Fruit fly (Drosophila melanogaster) whole organism, wandering third instar larva: ENCODE measurements around the gene CG11095.

Source experiments
- Abd-B ChIP-seq: fragments of >200 bp; optimal IDR thresholded peaks from 2 replicates; lab custom pipeline; 2017; ENCODE audit warnings: missing biosample characterization, missing genetic modification characterization
- CG32264 ChIP-seq: fragments of 200-800 bp; sonication (Bioruptor generic); optimal IDR thresholded peaks from 2 replicates; lab custom pipeline; 2016; ENCODE audit warnings: missing biosample characterization, missing genetic modification characterization
- CrebA ChIP-seq: fragments of 200-800 bp; sonication (Bioruptor generic); optimal IDR thresholded peaks from 2 replicates; lab custom pipeline; 2016; ENCODE audit warnings: missing biosample characterization, mild to moderate bottlenecking, missing genetic modification characterization, borderline replicate concordance
- Dfd ChIP-seq: fragments of >200 bp; optimal IDR thresholded peaks from 2 replicates; lab custom pipeline; 2017; ENCODE audit warnings: missing biosample characterization, missing genetic modification characterization
- Dif ChIP-seq: fragments of 200-275, 200-300 bp; sonication (Bioruptor generic); optimal IDR thresholded peaks from 2 replicates; lab custom pipeline; 2018; ENCODE audit warnings: missing biosample characterization, missing genetic modification characterization; ENCODE audit not compliant: partially characterized antibody
- GATAd ChIP-seq: sonication (Bioruptor generic); optimal IDR thresholded peaks from 2 replicates; lab custom pipeline; 2016; ENCODE audit warnings: missing biosample characterization, missing genetic modification characterization
- HLH106 ChIP-seq: fragments of 200-800 bp; optimal IDR thresholded peaks from 3 replicates; lab custom pipeline; 2019; ENCODE audit warnings: missing biosample characterization, mild to moderate bottlenecking, missing genetic modification characterization, moderate library complexity
- Hnf4 ChIP-seq: fragments of 200-800 bp; sonication (Bioruptor generic); optimal IDR thresholded peaks from 2 replicates; lab custom pipeline; 2016; ENCODE audit warnings: missing biosample characterization, mild to moderate bottlenecking, missing genetic modification characterization
- Hr83 ChIP-seq: fragments of 200-300 bp; sonication (Bioruptor generic); optimal IDR thresholded peaks from 2 replicates; lab custom pipeline; 2016; ENCODE audit warnings: missing biosample characterization, mild to moderate bottlenecking, missing genetic modification characterization, moderate library complexity; ENCODE audit not compliant: poor library complexity, severe bottlenecking
- Jra ChIP-seq: sonication (Bioruptor generic); optimal IDR thresholded peaks from 2 replicates; lab custom pipeline; 2016; ENCODE audit warnings: missing biosample characterization, missing genetic modification characterization
- Mio ChIP-seq: sonication (Bioruptor generic); optimal IDR thresholded peaks from 2 replicates; lab custom pipeline; 2016; ENCODE audit warnings: missing biosample characterization, missing genetic modification characterization
- Myc ChIP-seq: fragments of >200 bp; optimal IDR thresholded peaks from 2 replicates; lab custom pipeline; 2017
- N ChIP-seq: fragments of >200 bp; optimal IDR thresholded peaks from 2 replicates; lab custom pipeline; 2018; ENCODE audit warnings: missing biosample characterization, missing external identifiers, missing genetic modification characterization
- OdsH ChIP-seq: fragments of 200-800 bp; sonication (Bioruptor generic); optimal IDR thresholded peaks from 2 replicates; lab custom pipeline; 2016; ENCODE audit warnings: missing biosample characterization, mild to moderate bottlenecking, missing genetic modification characterization
- Rel ChIP-seq, 2 experiments: fragments of 200-800 bp; sonication (Bioruptor generic) in 1 of 2; optimal IDR thresholded peaks; 2 replicates in 1 of 2; 3 replicates in 1 of 2; lab custom pipeline; 2016 to 2019; ENCODE audit warnings: mild to moderate bottlenecking in 2 of 2, missing biosample characterization in 2 of 2, missing genetic modification characterization in 2 of 2, moderate library complexity in 1 of 2
- Vsx2 ChIP-seq: fragments of 200-300, 225-300 bp; sonication (Bioruptor generic); optimal IDR thresholded peaks from 2 replicates; lab custom pipeline; 2018; ENCODE audit warnings: missing biosample characterization, missing genetic modification characterization; ENCODE audit not compliant: partially characterized antibody
- br ChIP-seq: fragments of 200-800 bp; sonication (Bioruptor generic); optimal IDR thresholded peaks from 2 replicates; lab custom pipeline; 2016; ENCODE audit warnings: missing biosample characterization, missing genetic modification characterization
- brk ChIP-seq: fragments of 200-800 bp; sonication (Bioruptor generic); optimal IDR thresholded peaks from 2 replicates; lab custom pipeline; 2016; ENCODE audit warnings: missing biosample characterization, mild to moderate bottlenecking, missing genetic modification characterization
- dl ChIP-seq, 2 experiments: fragments of 175-275, 200-275 bp in 1 of 2; fragments of 200-275 bp in 1 of 2; sonication (Bioruptor generic); optimal IDR thresholded peaks; lab custom pipeline; 2018; ENCODE audit warnings: mild to moderate bottlenecking in 2 of 2, missing biosample characterization in 2 of 2, missing genetic modification characterization in 2 of 2, moderate library complexity in 2 of 2; ENCODE audit not compliant: partially characterized antibody in 2 of 2, insufficient read depth in 1 of 2
- dmrt93B ChIP-seq: fragments of 200-800 bp; sonication (Bioruptor generic); optimal IDR thresholded peaks from 2 replicates; lab custom pipeline; 2018; ENCODE audit warnings: missing biosample characterization, mild to moderate bottlenecking, missing genetic modification characterization
- dsf ChIP-seq: sonication (Bioruptor generic); optimal IDR thresholded peaks from 2 replicates; lab custom pipeline; 2016; ENCODE audit warnings: missing biosample characterization, missing genetic modification characterization, borderline replicate concordance
- ey ChIP-seq: fragments of 200-800 bp; sonication (Bioruptor generic); optimal IDR thresholded peaks from 2 replicates; lab custom pipeline; 2016; ENCODE audit warnings: missing biosample characterization, missing genetic modification characterization
- foxo ChIP-seq, 2 experiments: fragments of 200-800 bp; sonication (Bioruptor generic); optimal IDR thresholded peaks; 2 replicates in 1 of 2; 3 replicates in 1 of 2; lab custom pipeline; 2016 to 2017; ENCODE audit warnings: missing biosample characterization in 2 of 2, missing genetic modification characterization in 2 of 2
- fru ChIP-seq: fragments of 200-800 bp; sonication (Bioruptor generic); optimal IDR thresholded peaks from 3 replicates; lab custom pipeline; 2016; ENCODE audit warnings: missing biosample characterization, mild to moderate bottlenecking, missing genetic modification characterization
- h ChIP-seq: fragments of 200-800 bp; sonication (Bioruptor generic); optimal IDR thresholded peaks from 3 replicates; lab custom pipeline; 2016; ENCODE audit warnings: missing biosample characterization, mild to moderate bottlenecking, missing genetic modification characterization
- lola ChIP-seq: fragments of >200 bp; optimal IDR thresholded peaks from 2 replicates; lab custom pipeline; 2017; ENCODE audit warnings: missing biosample characterization, missing genetic modification characterization
- pan ChIP-seq: fragments of >200 bp; optimal IDR thresholded peaks from 2 replicates; lab custom pipeline; 2017
- rgr ChIP-seq: fragments of 200-800 bp; sonication (Bioruptor generic); optimal IDR thresholded peaks from 3 replicates; lab custom pipeline; 2016; ENCODE audit warnings: missing biosample characterization, mild to moderate bottlenecking, missing genetic modification characterization
- sage ChIP-seq: fragments of 200-800 bp; sonication (Bioruptor generic); optimal IDR thresholded peaks from 2 replicates; lab custom pipeline; 2016; ENCODE audit warnings: missing biosample characterization, mild to moderate bottlenecking, missing genetic modification characterization
- tai ChIP-seq: sonication (Bioruptor generic); optimal IDR thresholded peaks from 2 replicates; lab custom pipeline; 2016; ENCODE audit warnings: missing biosample characterization, missing genetic modification characterization
- usp ChIP-seq: fragments of >200 bp; optimal IDR thresholded peaks from 2 replicates; lab custom pipeline; 2017; ENCODE audit warnings: missing biosample characterization, missing genetic modification characterization

CG11095 gene

DNA sequence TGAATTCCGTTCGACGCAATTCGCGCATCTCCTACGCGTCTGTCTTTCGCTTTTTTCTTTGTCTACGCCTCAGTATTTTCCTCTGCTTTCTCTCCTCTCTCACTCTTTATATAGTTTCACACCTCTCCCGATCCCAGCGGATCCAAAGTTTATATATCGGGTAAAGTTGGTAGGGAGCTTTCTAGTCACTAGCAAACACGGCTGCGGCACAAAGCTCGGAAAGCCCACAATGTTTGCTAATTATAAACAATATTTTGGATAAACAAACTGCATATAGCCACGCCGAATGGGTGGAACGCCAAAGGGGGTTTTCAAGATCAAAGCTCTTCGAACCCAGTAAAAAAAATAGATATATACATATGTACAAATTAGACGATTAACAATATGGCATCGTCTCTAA is 28.6 kb downstream of the CG11095 start:
- TF ChIP-seq usp (GFP tag; lab: Kevin White, UChicago) (no peak), rgr (peak; percentile 81), Rel (GFP tag; optimal IDR thresholded peaks at IDR 0.05; lab: Kevin White, UChicago) (no peak), Rel (tag; optimal IDR thresholded peaks at IDR 0.05; lab: Kevin White, UChicago) (peak; percentile 15), Dif (GFP tag; lab: Kevin White, UChicago) (no peak)
- TF ChIP-seq, all 38 proteins: peak for 2

DNA sequence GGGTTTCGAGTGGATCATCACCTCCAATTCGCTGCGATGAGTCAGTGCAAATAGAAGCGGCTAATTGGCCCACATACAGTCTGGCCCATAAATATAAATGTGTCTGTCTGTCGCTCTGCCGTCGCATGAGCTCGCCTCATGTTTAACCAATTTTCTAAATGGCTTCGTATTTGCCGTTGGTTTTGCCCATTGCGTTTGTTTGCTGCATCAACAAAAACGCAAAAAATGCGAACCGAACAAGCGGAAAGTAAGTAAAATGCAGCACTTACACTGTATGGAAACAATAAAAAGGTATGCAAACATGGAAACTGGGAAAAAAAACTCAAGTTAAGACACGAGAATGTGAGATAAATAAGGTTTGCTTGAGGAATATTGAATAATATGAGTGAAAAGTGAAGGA is 32.0 kb downstream of the CG11095 start:
- TF ChIP-seq Myc: no peak
- no peak for TF ChIP-seq sage (GFP tag; lab: Kevin White, UChicago)
- TF ChIP-seq HLH106 (tag; lab: Kevin White, UChicago): no peak
- TF ChIP-seq CG32264: no peak
- no peak for TF ChIP-seq lola (GFP tag; lab: Kevin White, UChicago)
- no peak for TF ChIP-seq Hr83 (GFP tag; lab: Kevin White, UChicago)
- no peak for TF ChIP-seq CrebA (GFP tag; lab: Kevin White, UChicago)

DNA sequence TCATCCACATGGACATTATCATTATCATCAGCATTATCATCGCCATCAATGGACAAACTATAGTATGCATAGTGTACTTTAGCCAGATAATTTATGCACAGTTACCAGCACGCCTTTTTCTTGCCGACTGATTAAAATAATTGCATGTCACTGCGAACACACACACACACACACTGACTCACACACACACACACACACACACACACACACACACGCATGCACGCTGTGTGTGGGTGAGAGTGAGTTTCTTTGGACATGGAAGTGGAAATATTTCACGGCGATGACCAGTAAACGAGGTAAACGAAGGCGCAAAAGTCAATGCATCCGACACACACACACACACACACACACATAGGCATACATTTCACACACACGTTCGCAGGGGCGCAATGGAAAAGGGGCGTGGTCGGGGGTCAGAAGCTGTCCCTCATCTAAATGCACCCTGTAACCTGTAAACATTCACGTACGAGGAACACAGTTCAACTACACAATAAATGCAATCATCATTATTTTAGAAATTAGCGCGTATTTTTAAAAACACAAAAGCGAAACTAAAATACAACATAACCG is 32.9 kb downstream of the CG11095 start:
- TF ChIP-seq HLH106 (tag; lab: Kevin White, UChicago) (peak; percentile 26), rgr (no peak), CG32264 (no peak), brk (GFP tag; lab: Kevin White, UChicago) (no peak), Dfd (GFP tag; lab: Kevin White, UChicago) (peak; percentile 91), foxo (GFP tag; optimal IDR thresholded peaks at IDR 0.05; lab: Kevin White, UChicago) (peak in 1 of 2 experiments; percentile 34), fru (GFP tag; lab: Kevin White, UChicago) (no peak), Jra (no peak), N (GFP tag; lab: Kevin White, UChicago) (no peak)

DNA sequence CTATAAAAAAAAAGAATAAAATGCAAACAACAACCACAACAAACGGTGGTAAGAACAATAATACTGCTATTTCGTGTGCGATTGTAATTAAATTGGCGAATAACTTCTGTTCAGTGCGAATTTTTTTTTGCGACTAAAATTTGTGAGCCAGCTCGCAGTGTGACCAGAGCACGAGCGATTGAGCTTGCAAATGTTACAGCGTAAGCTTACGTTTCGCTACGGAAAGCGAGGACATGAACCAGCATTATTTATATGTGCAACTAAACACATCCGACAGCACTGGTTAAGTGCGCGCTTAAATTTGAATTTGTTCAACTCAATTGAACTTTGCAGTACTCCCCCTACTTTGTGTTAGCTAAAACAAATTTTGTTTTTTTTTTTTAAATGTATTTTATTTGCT is 34.2 kb downstream of the CG11095 start, which contains the start of gene AMPdeam:
AMPdeam (minus strand) TSS at position 139 of the 400 bp plus-strand sequence.
- TF ChIP-seq Vsx2 (GFP tag; lab: Kevin White, UChicago) (no peak), ey (GFP tag; lab: Kevin White, UChicago) (no peak), Hnf4 (GFP tag; lab: Kevin White, UChicago) (peak; percentile 35), brk (GFP tag; lab: Kevin White, UChicago) (peak; percentile 53), lola (GFP tag; lab: Kevin White, UChicago) (no peak), foxo (GFP tag; optimal IDR thresholded peaks at IDR 0.05; lab: Kevin White, UChicago) (peak in 1 of 2 experiments; percentile 48), Abd-B (no peak), tai (peak; percentile 40), Dfd (GFP tag; lab: Kevin White, UChicago) (no peak), rgr (peak; percentile 46), pan (no peak), Mio (no peak), Jra (peak; percentile 20), Myc (peak; percentile 9), GATAd (no peak), CrebA (GFP tag; lab: Kevin White, UChicago) (no peak), usp (GFP tag; lab: Kevin White, UChicago) (no peak), dsf (GFP tag; lab: Kevin White, UChicago) (peak; percentile 32), Rel (GFP tag; optimal IDR thresholded peaks at IDR 0.05; lab: Kevin White, UChicago) (no peak), Rel (tag; optimal IDR thresholded peaks at IDR 0.05; lab: Kevin White, UChicago) (peak; percentile 49), dl (GFP tag; optimal IDR thresholded peaks at IDR 0.05; lab: Kevin White, UChicago; ENCODE audit: insufficient read depth in 1 of 2, partially characterized antibody in 2 of 2) (no peak), Hr83 (GFP tag; lab: Kevin White, UChicago) (peak; percentile 54), h (GFP tag; lab: Kevin White, UChicago) (no peak), fru (GFP tag; lab: Kevin White, UChicago) (peak; percentile 53), dmrt93B (GFP tag; lab: Kevin White, UChicago) (no peak), br (no peak), Dif (GFP tag; lab: Kevin White, UChicago) (peak; percentile 54), OdsH (GFP tag; lab: Kevin White, UChicago) (peak; percentile 28)
